Worm (Caenorhabditis elegans): ENCODE measurements around the gene C15H11.1.

Gene C15H11.1

ce11 chrV:14350949-14351348 is 42.7 kb upstream of the C15H11.1 start:
- TF ChIP-seq elt-3 (tag; optimal IDR thresholded peaks at IDR 0.05): no peak
- peak; percentile 9 for TF ChIP-seq ces-1 (GFP tag; optimal IDR thresholded peaks at IDR 0.05)
- TF ChIP-seq mep-1 (tag; optimal IDR thresholded peaks at IDR 0.05): peak; percentile 6
- no peak for TF ChIP-seq bed-3 (GFP tag; optimal IDR thresholded peaks at IDR 0.05)
- no peak for TF ChIP-seq mab-5 (tag; optimal IDR thresholded peaks at IDR 0.05)
- TF ChIP-seq nhr-237 (tag; optimal IDR thresholded peaks at IDR 0.05): peak; percentile 56
- TF ChIP-seq lin-32 (GFP tag; optimal IDR thresholded peaks at IDR 0.05): no peak
- TF ChIP-seq tbx-8 (GFP tag; optimal IDR thresholded peaks at IDR 0.05): no peak
- TF ChIP-seq nhr-76 (tag; optimal IDR thresholded peaks at IDR 0.05): no peak
- no peak for TF ChIP-seq snpc-4 (tag; optimal IDR thresholded peaks at IDR 0.05)
- TF ChIP-seq nhr-28 (tag; optimal IDR thresholded peaks at IDR 0.05): no peak
- no peak for TF ChIP-seq ceh-43 (GFP tag; optimal IDR thresholded peaks at IDR 0.05)
- peak; percentile 32 for TF ChIP-seq ceh-83 (GFP tag; optimal IDR thresholded peaks at IDR 0.05)
- TF ChIP-seq unc-120 (tag; optimal IDR thresholded peaks at IDR 0.05; ENCODE audit: poor library complexity, severe bottlenecking): no peak
- TF ChIP-seq pha-4 (tag; optimal IDR thresholded peaks at IDR 0.05): no peak
- no peak for TF ChIP-seq flh-1 (GFP tag; optimal IDR thresholded peaks at IDR 0.05)
- no peak for TF ChIP-seq elt-1 (tag; optimal IDR thresholded peaks at IDR 0.05; ENCODE audit: borderline replicate concordance, insufficient read depth)
- peak; percentile 54 for TF ChIP-seq ham-2 (GFP tag; optimal IDR thresholded peaks at IDR 0.05)
- TF ChIP-seq blmp-1 (tag; optimal IDR thresholded peaks at IDR 0.05): no peak
- peak; percentile 58 for TF ChIP-seq drap-1 (GFP tag; optimal IDR thresholded peaks at IDR 0.05)
- TF ChIP-seq lsy-2 (tag; optimal IDR thresholded peaks at IDR 0.05): peak; percentile 31
- peak; percentile 9 for TF ChIP-seq unc-62 (GFP tag; optimal IDR thresholded peaks at IDR 0.05)
- no peak for TF ChIP-seq zip-8 (tag; optimal IDR thresholded peaks at IDR 0.05)
- TF ChIP-seq ceh-39 (tag; optimal IDR thresholded peaks at IDR 0.05): no peak
- peak; percentile 12 for TF ChIP-seq ztf-11 (tag; optimal IDR thresholded peaks at IDR 0.05)
- TF ChIP-seq lin-13 (tag; optimal IDR thresholded peaks at IDR 0.05): no peak
- no peak for TF ChIP-seq mls-2 (tag; optimal IDR thresholded peaks at IDR 0.05)
- TF ChIP-seq nhr-12 (tag; optimal IDR thresholded peaks at IDR 0.05): no peak
- TF ChIP-seq sptf-1 (tag; optimal IDR thresholded peaks at IDR 0.05): no peak
- TF ChIP-seq cnd-1 (tag; optimal IDR thresholded peaks at IDR 0.05): no peak
- TF ChIP-seq unc-39 (tag; optimal IDR thresholded peaks at IDR 0.05): no peak
- no peak for TF ChIP-seq hlh-1 (tag; optimal IDR thresholded peaks at IDR 0.05)
- no peak for TF ChIP-seq sem-2 (GFP tag; optimal IDR thresholded peaks at IDR 0.05)
- peak; percentile 2 for TF ChIP-seq M03D4.4 (tag; optimal IDR thresholded peaks at IDR 0.05)
- TF ChIP-seq nhr-2 (tag; optimal IDR thresholded peaks at IDR 0.05): no peak

- TF ChIP-seq nhr-2 (tag; optimal IDR thresholded peaks at IDR 0.05): no peak
- TF ChIP-seq snpc-4 (tag; optimal IDR thresholded peaks at IDR 0.05): no peak
- TF ChIP-seq nhr-76 (tag; optimal IDR thresholded peaks at IDR 0.05): no peak
- TF ChIP-seq cnd-1 (tag; optimal IDR thresholded peaks at IDR 0.05): no peak
- TF ChIP-seq lin-13 (tag; optimal IDR thresholded peaks at IDR 0.05): no peak
- TF ChIP-seq ham-2 (GFP tag; optimal IDR thresholded peaks at IDR 0.05): no peak
- TF ChIP-seq blmp-1 (tag; optimal IDR thresholded peaks at IDR 0.05): no peak
These were observed 42.0 kb upstream of the C15H11.1 start, which contains the start of gene vha-13 for ce11 chrV:14351629-14352028. Gene vha-13, plus strand, starts transcription at chrV:14351709.

ce11 chrV:14352032-14352431 is 41.6 kb upstream of the C15H11.1 start:
- peak; percentile 26 for TF ChIP-seq drap-1 (GFP tag; optimal IDR thresholded peaks at IDR 0.05)
- TF ChIP-seq hlh-1 (tag; optimal IDR thresholded peaks at IDR 0.05): no peak

ce11 chrV:14354258-14354877 is 39.2 kb upstream of the C15H11.1 start, which contains the start of gene Y49A3A.3:
Gene Y49A3A.3, plus strand, starts transcription at chrV:14354410.
- TF ChIP-seq zip-8 (tag; optimal IDR thresholded peaks at IDR 0.05) (no peak), ceh-39 (tag; optimal IDR thresholded peaks at IDR 0.05) (no peak), hlh-1 (tag; optimal IDR thresholded peaks at IDR 0.05) (no peak), lin-32 (GFP tag; optimal IDR thresholded peaks at IDR 0.05) (no peak), nhr-12 (tag; optimal IDR thresholded peaks at IDR 0.05) (no peak), sptf-1 (tag; optimal IDR thresholded peaks at IDR 0.05) (no peak), unc-120 (tag; optimal IDR thresholded peaks at IDR 0.05; ENCODE audit: poor library complexity, severe bottlenecking) (no peak), drap-1 (GFP tag; optimal IDR thresholded peaks at IDR 0.05) (no peak), sem-2 (GFP tag; optimal IDR thresholded peaks at IDR 0.05) (no peak), M03D4.4 (tag; optimal IDR thresholded peaks at IDR 0.05) (no peak), mep-1 (tag; optimal IDR thresholded peaks at IDR 0.05) (no peak), snpc-4 (tag; optimal IDR thresholded peaks at IDR 0.05) (no peak)
